Fruit fly (Drosophila melanogaster): ENCODE results near the gene Arp5.
A peak's percentile ranks its signal among the peaks of the same experiment; 100 is the strongest.

Gene Arp5

dm6 chr3R:18220211-18220749, 35.0 kb downstream of the Arp5 start, which contains the start of the genes CG7988 and CG7183 (continued):
- TF ChIP-seq tx (GFP tag; optimal IDR thresholded peaks at IDR 0.05) (peak; percentile 93), knrl (GFP tag; IDR thresholded peaks at IDR 0.05; ENCODE audit: partially characterized antibody) (no peak; the same call in 2 of the 3 replicates), gce (GFP tag; IDR thresholded peaks at IDR 0.05) (peak; percentile 96), Elba2 (GFP tag; optimal IDR thresholded peaks at IDR 0.05) (peak; percentile 93), CG30403 (GFP tag; optimal IDR thresholded peaks at IDR 0.05) (peak; percentile 99), hth (optimal IDR thresholded peaks at IDR 0.05) (no peak), NC2α (GFP tag; optimal IDR thresholded peaks at IDR 0.05) (peak; percentile 80), eyg (GFP tag; optimal IDR thresholded peaks at IDR 0.05) (peak; percentile 89), Camta (GFP tag; optimal IDR thresholded peaks at IDR 0.05) (peak; percentile 96), ftz-f1 (GFP tag; optimal IDR thresholded peaks at IDR 0.05) (peak; percentile 58), kay (GFP tag; optimal IDR thresholded peaks at IDR 0.05) (peak; percentile 96), Spps (tag; optimal IDR thresholded peaks at IDR 0.05) (peak; percentile 98), corto (GFP tag; optimal IDR thresholded peaks at IDR 0.05) (no peak), CG18476 (GFP tag; optimal IDR thresholded peaks at IDR 0.05) (peak; percentile 96), CG3838 (GFP tag; optimal IDR thresholded peaks at IDR 0.05) (peak; percentile 94), CG8359 (GFP tag; optimal IDR thresholded peaks at IDR 0.05; ENCODE audit: borderline replicate concordance) (peak; percentile 80), dpn (GFP tag; optimal IDR thresholded peaks at IDR 0.05) (peak; percentile 96 to 99), phol (tag; optimal IDR thresholded peaks at IDR 0.05) (peak; percentile 98), eve (GFP tag; optimal IDR thresholded peaks at IDR 0.05) (peak in 1 of 2 experiments; percentile 70), Meics (GFP tag; optimal IDR thresholded peaks at IDR 0.05) (peak; percentile 95), pros (GFP tag; optimal IDR thresholded peaks at IDR 0.05) (peak; percentile 47), CG14965 (GFP tag; optimal IDR thresholded peaks at IDR 0.05; ENCODE audit: borderline replicate concordance) (peak; percentile 43), CG7556 (GFP tag; optimal IDR thresholded peaks at IDR 0.05) (peak; percentile 97), ind (GFP tag; optimal IDR thresholded peaks at IDR 0.05) (peak; percentile 97), so (GFP tag; IDR thresholded peaks at IDR 0.05) (peak; percentile 97), BEAF-32 (GFP tag; optimal IDR thresholded peaks at IDR 0.05) (peak; percentile 38), chn (GFP tag; optimal IDR thresholded peaks at IDR 0.05) (peak; percentile 96), tup (GFP tag; optimal IDR thresholded peaks at IDR 0.05) (peak; percentile 90), tna (GFP tag; IDR thresholded peaks at IDR 0.05; ENCODE audit: partially characterized antibody) (no peak), CG7839 (tag; optimal IDR thresholded peaks at IDR 0.05) (peak; percentile 99), Hr3 (GFP tag; optimal IDR thresholded peaks at IDR 0.05) (peak; percentile 99), Rfx (GFP tag; IDR thresholded peaks at IDR 0.05) (peak; percentile 98), mam (GFP tag; optimal IDR thresholded peaks at IDR 0.05) (peak; percentile 96), CG7357 (GFP tag; IDR thresholded peaks at IDR 0.05) (peak; percentile 95), CG10209 (GFP tag; optimal IDR thresholded peaks at IDR 0.05) (peak; percentile 98), Hey (tag; optimal IDR thresholded peaks at IDR 0.05) (no peak), CG30431 (GFP tag; optimal IDR thresholded peaks at IDR 0.05) (peak; percentile 91), Optix (GFP tag; IDR thresholded peaks at IDR 0.05) (no peak), CG7928 (GFP tag; optimal IDR thresholded peaks at IDR 0.05) (peak; percentile 62), CG9817 (tag; optimal IDR thresholded peaks at IDR 0.05) (peak; percentile 98), ATbp (GFP tag; optimal IDR thresholded peaks at IDR 0.05) (peak; percentile 94), Doc2 (GFP tag; IDR thresholded peaks at IDR 0.05) (peak; percentile 83; the same call in 1 of the 2 replicates), CG31365 (tag; optimal IDR thresholded peaks at IDR 0.05) (peak; percentile 60), CG8924 (tag; optimal IDR thresholded peaks at IDR 0.05) (peak; percentile 98), Vsx1 (GFP tag; optimal IDR thresholded peaks at IDR 0.05) (peak; percentile 96), caup (GFP tag; optimal IDR thresholded peaks at IDR 0.05; ENCODE audit: severe bottlenecking) (peak; percentile 93), CG14710 (tag; optimal IDR thresholded peaks at IDR 0.05) (peak; percentile 98), tin (GFP tag; optimal IDR thresholded peaks at IDR 0.05) (peak; percentile 97), ems (GFP tag; optimal IDR thresholded peaks at IDR 0.05) (peak; percentile 93), croc (GFP tag; conservative IDR thresholded peaks at IDR 0.05) (peak; percentile 98)
